Worm (Caenorhabditis elegans): ENCODE measurements around the gene cpz-2.

cpz-2 gene

ce11 chrV:13385798-13386197 lies 4.8 kb downstream of the cpz-2 start, which contains the start of gene gcy-34:
TSS of gene gcy-34 (minus strand) at chrV:13385898.
- TF ChIP-seq him-1 (tag; optimal IDR thresholded peaks at IDR 0.05) (no peak), dao-5 (tag; optimal IDR thresholded peaks at IDR 0.05) (no peak), W03F9.2 (tag; optimal IDR thresholded peaks at IDR 0.05) (no peak)

- TF ChIP-seq W03F9.2 (tag; optimal IDR thresholded peaks at IDR 0.05) (no peak), him-1 (tag; optimal IDR thresholded peaks at IDR 0.05) (no peak), dao-5 (tag; optimal IDR thresholded peaks at IDR 0.05) (no peak)
Measured at ce11 chrV:13387472-13387871, 6.5 kb downstream of the cpz-2 start.

ce11 chrV:13388961-13389360 lies 8.0 kb downstream of the cpz-2 start:
- no peak for TF ChIP-seq dao-5 (tag; optimal IDR thresholded peaks at IDR 0.05)
- no peak for TF ChIP-seq W03F9.2 (tag; optimal IDR thresholded peaks at IDR 0.05)
- TF ChIP-seq him-1 (tag; optimal IDR thresholded peaks at IDR 0.05) = no peak

- TF ChIP-seq him-1 (tag; optimal IDR thresholded peaks at IDR 0.05) (no peak), W03F9.2 (tag; optimal IDR thresholded peaks at IDR 0.05) (no peak), dao-5 (tag; optimal IDR thresholded peaks at IDR 0.05) (no peak)
Measured at ce11 chrV:13389454-13389853, 8.5 kb downstream of the cpz-2 start.

ce11 chrV:13390936-13391335 lies 9.9 kb downstream of the cpz-2 start:
- TF ChIP-seq W03F9.2 (tag; optimal IDR thresholded peaks at IDR 0.05) (no peak), him-1 (tag; optimal IDR thresholded peaks at IDR 0.05) (no peak), dao-5 (tag; optimal IDR thresholded peaks at IDR 0.05) (no peak)

ce11 chrV:13391378-13392258 lies 10.6 kb downstream of the cpz-2 start, which contains the start of gene somi-1:
TSS of gene somi-1 (minus strand) at chrV:13391395.
- no peak for TF ChIP-seq dao-5 (tag; optimal IDR thresholded peaks at IDR 0.05)
- TF ChIP-seq him-1 (tag; optimal IDR thresholded peaks at IDR 0.05) = peak; percentile 8

- TF ChIP-seq dao-5 (tag; optimal IDR thresholded peaks at IDR 0.05) (no peak), W03F9.2 (tag; optimal IDR thresholded peaks at IDR 0.05) (no peak), him-1 (tag; optimal IDR thresholded peaks at IDR 0.05) (no peak)
Measured at ce11 chrV:13393333-13393803, 12.4 kb downstream of the cpz-2 start.

ce11 chrV:13394968-13395367 lies 14.0 kb downstream of the cpz-2 start:
- no peak for TF ChIP-seq him-1 (tag; optimal IDR thresholded peaks at IDR 0.05)
- TF ChIP-seq dao-5 (tag; optimal IDR thresholded peaks at IDR 0.05) = no peak
- no peak for TF ChIP-seq W03F9.2 (tag; optimal IDR thresholded peaks at IDR 0.05)

ce11 chrV:13396426-13396825 lies 15.4 kb downstream of the cpz-2 start:
- no peak for TF ChIP-seq dao-5 (tag; optimal IDR thresholded peaks at IDR 0.05)
- peak; percentile 70 for TF ChIP-seq him-1 (tag; optimal IDR thresholded peaks at IDR 0.05)

- TF ChIP-seq dao-5 (tag; optimal IDR thresholded peaks at IDR 0.05) = no peak
- no peak for TF ChIP-seq him-1 (tag; optimal IDR thresholded peaks at IDR 0.05)
- no peak for TF ChIP-seq W03F9.2 (tag; optimal IDR thresholded peaks at IDR 0.05)
Measured at ce11 chrV:13401669-13402068, 20.7 kb downstream of the cpz-2 start.

- TF ChIP-seq dao-5 (tag; optimal IDR thresholded peaks at IDR 0.05) (no peak), W03F9.2 (tag; optimal IDR thresholded peaks at IDR 0.05) (no peak), him-1 (tag; optimal IDR thresholded peaks at IDR 0.05) (no peak)
Measured at ce11 chrV:13402524-13402923, 21.5 kb downstream of the cpz-2 start.

- TF ChIP-seq him-1 (tag; optimal IDR thresholded peaks at IDR 0.05) (no peak), dao-5 (tag; optimal IDR thresholded peaks at IDR 0.05) (no peak), W03F9.2 (tag; optimal IDR thresholded peaks at IDR 0.05) (no peak)
Measured at ce11 chrV:13406032-13406431, 25.0 kb downstream of the cpz-2 start, which contains the start of gene cutl-1. TSS of gene cutl-1 (minus strand) at chrV:13406114.

ce11 chrV:13406511-13406910 lies 25.5 kb downstream of the cpz-2 start, which contains the start of gene F53F1.2:
TSS of gene F53F1.2 (plus strand) at chrV:13406816.
- TF ChIP-seq him-1 (tag; optimal IDR thresholded peaks at IDR 0.05) = no peak
- no peak for TF ChIP-seq W03F9.2 (tag; optimal IDR thresholded peaks at IDR 0.05)
- TF ChIP-seq dao-5 (tag; optimal IDR thresholded peaks at IDR 0.05) = no peak

- no peak for TF ChIP-seq him-1 (tag; optimal IDR thresholded peaks at IDR 0.05)
Measured at ce11 chrV:13407913-13408312, 26.9 kb downstream of the cpz-2 start, which contains the start of gene F53F1.3. TSS of gene F53F1.3 (plus strand) at chrV:13408242.

Data from whole organism, L4/young adult.